Worm (Caenorhabditis elegans): ENCODE data around the gene C17H12.3.

The C17H12.3 gene

ce11 chrIV:6804815-6805214, 9.4 kb upstream of the C17H12.3 start, which contains the start of gene C17H12.37:
Gene C17H12.37 (plus strand): TSS chrIV:6805115.
- no peak for TF ChIP-seq M03D4.4 (tag; optimal IDR thresholded peaks at IDR 0.05)
- TF ChIP-seq drap-1 (GFP tag; optimal IDR thresholded peaks at IDR 0.05) = no peak
- TF ChIP-seq ces-1 (GFP tag; optimal IDR thresholded peaks at IDR 0.05) = no peak
- TF ChIP-seq nhr-12 (tag; optimal IDR thresholded peaks at IDR 0.05) = no peak
- TF ChIP-seq hlh-1 (tag; optimal IDR thresholded peaks at IDR 0.05) = no peak
- TF ChIP-seq nhr-28 (tag; optimal IDR thresholded peaks at IDR 0.05) = no peak
- TF ChIP-seq nhr-2 (tag; optimal IDR thresholded peaks at IDR 0.05) = no peak

ce11 chrIV:6803805-6804344, 8.4 kb upstream of the C17H12.3 start:
- TF ChIP-seq zip-8 (tag; optimal IDR thresholded peaks at IDR 0.05) = no peak
- TF ChIP-seq ceh-43 (GFP tag; optimal IDR thresholded peaks at IDR 0.05) = no peak
- no peak for TF ChIP-seq hlh-1 (tag; optimal IDR thresholded peaks at IDR 0.05)
- no peak for TF ChIP-seq unc-120 (tag; optimal IDR thresholded peaks at IDR 0.05; ENCODE audit: poor library complexity, severe bottlenecking)
- TF ChIP-seq ceh-39 (tag; optimal IDR thresholded peaks at IDR 0.05) = no peak
- TF ChIP-seq lin-32 (GFP tag; optimal IDR thresholded peaks at IDR 0.05) = no peak
- TF ChIP-seq unc-62 (GFP tag; optimal IDR thresholded peaks at IDR 0.05) = peak; percentile 61

ce11 chrIV:6803294-6803693, 7.9 kb upstream of the C17H12.3 start:
- TF ChIP-seq hlh-1 (tag; optimal IDR thresholded peaks at IDR 0.05) = no peak
- peak; percentile 91 for TF ChIP-seq zip-8 (tag; optimal IDR thresholded peaks at IDR 0.05)
- TF ChIP-seq lin-13 (tag; optimal IDR thresholded peaks at IDR 0.05) = no peak

ce11 chrIV:6802132-6802531, 6.7 kb upstream of the C17H12.3 start, which contains the start of the genes cest-4 and C17H12.11:
Gene cest-4 (minus strand): TSS chrIV:6802337.
Gene C17H12.11 (plus strand): TSS chrIV:6802387.
- TF ChIP-seq lin-32 (GFP tag; optimal IDR thresholded peaks at IDR 0.05) = no peak
- no peak for TF ChIP-seq ceh-39 (tag; optimal IDR thresholded peaks at IDR 0.05)
- TF ChIP-seq ces-1 (GFP tag; optimal IDR thresholded peaks at IDR 0.05) = no peak
- TF ChIP-seq nhr-2 (tag; optimal IDR thresholded peaks at IDR 0.05) = no peak
- TF ChIP-seq pha-4 (tag; optimal IDR thresholded peaks at IDR 0.05) = no peak
- TF ChIP-seq mep-1 (tag; optimal IDR thresholded peaks at IDR 0.05) = no peak
- TF ChIP-seq nhr-76 (tag; optimal IDR thresholded peaks at IDR 0.05) = no peak
- no peak for TF ChIP-seq ceh-83 (GFP tag; optimal IDR thresholded peaks at IDR 0.05)
- TF ChIP-seq nhr-28 (tag; optimal IDR thresholded peaks at IDR 0.05) = no peak
- no peak for TF ChIP-seq blmp-1 (tag; optimal IDR thresholded peaks at IDR 0.05)
- TF ChIP-seq ceh-43 (GFP tag; optimal IDR thresholded peaks at IDR 0.05) = no peak
- TF ChIP-seq lsy-2 (tag; optimal IDR thresholded peaks at IDR 0.05) = no peak
- no peak for TF ChIP-seq sptf-1 (tag; optimal IDR thresholded peaks at IDR 0.05)
- no peak for TF ChIP-seq ham-2 (GFP tag; optimal IDR thresholded peaks at IDR 0.05)
- no peak for TF ChIP-seq mab-5 (tag; optimal IDR thresholded peaks at IDR 0.05)
- no peak for TF ChIP-seq mls-2 (tag; optimal IDR thresholded peaks at IDR 0.05)
- no peak for TF ChIP-seq cnd-1 (tag; optimal IDR thresholded peaks at IDR 0.05)

- TF ChIP-seq zip-8 (tag; optimal IDR thresholded peaks at IDR 0.05) (peak; percentile 96), ces-1 (GFP tag; optimal IDR thresholded peaks at IDR 0.05) (peak; percentile 0), ham-2 (GFP tag; optimal IDR thresholded peaks at IDR 0.05) (no peak), ceh-43 (GFP tag; optimal IDR thresholded peaks at IDR 0.05) (no peak)
Measured at ce11 chrIV:6793310-6793966, 2.0 kb downstream of the C17H12.3 start.

ce11 chrIV:6792380-6793309, 2.8 kb downstream of the C17H12.3 start:
- TF ChIP-seq ces-1 (GFP tag; optimal IDR thresholded peaks at IDR 0.05) (no peak), ztf-11 (tag; optimal IDR thresholded peaks at IDR 0.05) (no peak), M03D4.4 (tag; optimal IDR thresholded peaks at IDR 0.05) (no peak), nhr-237 (tag; optimal IDR thresholded peaks at IDR 0.05) (no peak), unc-62 (GFP tag; optimal IDR thresholded peaks at IDR 0.05) (no peak), hlh-1 (tag; optimal IDR thresholded peaks at IDR 0.05) (no peak), tbx-8 (GFP tag; optimal IDR thresholded peaks at IDR 0.05) (no peak)
